Fruit fly (Drosophila melanogaster) whole organism, embryonic: ENCODE results near the gene CG7408.

ENCODE experiments used
- Bteb2 ChIP-seq: fragments of 200-800 bp; sonication (Bioruptor generic); optimal IDR thresholded peaks from 2 replicates; lab custom pipeline; 2016; ENCODE audit warnings: missing biosample characterization, missing genetic modification characterization
- CG10267 ChIP-seq: fragments of 200-800 bp; sonication (Bioruptor generic); optimal IDR thresholded peaks from 2 replicates; lab custom pipeline; 2018; ENCODE audit warnings: missing biosample characterization, mild to moderate bottlenecking, missing genetic modification characterization, moderate library complexity
- CG12236 ChIP-seq: fragments of 200-800 bp; sonication (Bioruptor generic); optimal IDR thresholded peaks from 2 replicates; lab custom pipeline; 2016; ENCODE audit warnings: missing biosample characterization, missing genetic modification characterization
- CG1233 ChIP-seq: fragments of 200-800 bp; sonication (Bioruptor generic); optimal IDR thresholded peaks from 4 replicates; lab custom pipeline; 2018; ENCODE audit warnings: missing biosample characterization, mild to moderate bottlenecking, missing genetic modification characterization
- CG13894 ChIP-seq: fragments of 200-800 bp; sonication (Bioruptor generic); optimal IDR thresholded peaks from 3 replicates; lab custom pipeline; 2018; ENCODE audit warnings: missing biosample characterization, mild to moderate bottlenecking, missing genetic modification characterization, moderate library complexity
- CG1647 ChIP-seq: fragments of 200-800 bp; sonication (Bioruptor generic); optimal IDR thresholded peaks from 3 replicates; lab custom pipeline; 2016; ENCODE audit warnings: missing biosample characterization, missing genetic modification characterization
- CG18619 ChIP-seq: fragments of 200-800 bp; sonication (Bioruptor generic); optimal IDR thresholded peaks from 3 replicates; lab custom pipeline; 2017; ENCODE audit warnings: missing biosample characterization, mild to moderate bottlenecking, missing genetic modification characterization
- CG2202 ChIP-seq: fragments of 200-800 bp; sonication (Bioruptor generic); optimal IDR thresholded peaks from 2 replicates; lab custom pipeline; 2018; ENCODE audit warnings: missing biosample characterization, mild to moderate bottlenecking, missing genetic modification characterization
- CG30431 ChIP-seq: fragments of 200-800 bp; sonication (Bioruptor generic); optimal IDR thresholded peaks from 2 replicates; lab custom pipeline; 2017; ENCODE audit warnings: missing biosample characterization, missing genetic modification characterization
- CG31365 ChIP-seq: fragments of 200-800 bp; sonication (Bioruptor generic); optimal IDR thresholded peaks from 2 replicates; lab custom pipeline; 2018; ENCODE audit warnings: missing biosample characterization, mild to moderate bottlenecking, missing genetic modification characterization
- CG3163 ChIP-seq: fragments of 200-800 bp; sonication (Bioruptor generic); optimal IDR thresholded peaks from 3 replicates; lab custom pipeline; 2016; ENCODE audit warnings: missing biosample characterization, missing genetic modification characterization
- CG32772 ChIP-seq: fragments of 200-800 bp; sonication (Bioruptor generic); IDR thresholded peaks from 2 replicates; pipeline ENCODE4 v1.3.6; 2022; ENCODE audit warnings: missing biosample characterization, missing genetic modification characterization
- CG3726 ChIP-seq: fragments of 200-800 bp; sonication (Bioruptor generic); IDR thresholded peaks from 3 replicates; pipeline ENCODE4, ENCODE4 v1.3.6; 2022; ENCODE audit warnings: missing biosample characterization, missing genetic modification characterization
- CG3838 ChIP-seq: fragments of 200-800 bp; sonication (Bioruptor generic); optimal IDR thresholded peaks from 3 replicates; lab custom pipeline; 2016; ENCODE audit warnings: missing biosample characterization, missing genetic modification characterization
- CG4328 ChIP-seq: fragments of 200-800 bp; sonication (Bioruptor generic); optimal IDR thresholded peaks from 3 replicates; lab custom pipeline; 2017; ENCODE audit warnings: missing biosample characterization, missing genetic modification reagents, missing genetic modification characterization
- CG4404 ChIP-seq: fragments of 200-800 bp; sonication (Bioruptor generic); IDR thresholded peaks from 2 replicates; pipeline ENCODE4 v1.3.6; 2022; ENCODE audit warnings: missing biosample characterization, missing genetic modification characterization
- CG7928 ChIP-seq: fragments of 200-800 bp; sonication (Bioruptor generic); optimal IDR thresholded peaks from 2 replicates; lab custom pipeline; 2017; ENCODE audit warnings: missing biosample characterization, mild to moderate bottlenecking, missing genetic modification characterization
- Dll ChIP-seq: fragments of 200-800 bp; sonication (Bioruptor generic); IDR thresholded peaks from 4 replicates; pipeline ENCODE4 v1.3.6; 2022; ENCODE audit warnings: missing biosample characterization, missing genetic modification characterization; ENCODE audit not compliant: partially characterized antibody
- E2f1 ChIP-seq: fragments of 200-800 bp; sonication (Bioruptor generic); IDR thresholded peaks from 2 replicates; pipeline ENCODE4 v1.3.6; 2022; ENCODE audit warnings: missing biosample characterization, missing genetic modification characterization
- ERR ChIP-seq: fragments of 200-800 bp; sonication (Bioruptor generic); optimal IDR thresholded peaks from 2 replicates; lab custom pipeline; 2016; ENCODE audit warnings: missing biosample characterization, missing genetic modification characterization
- GATAe ChIP-seq: fragments of 200-800 bp; sonication (Bioruptor generic); conservative IDR thresholded peaks from 2 replicates; pipeline ENCODE4 v1.3.6; 2022; ENCODE audit warnings: missing biosample characterization, missing genetic modification characterization
- HLH3B ChIP-seq: fragments of 200-800 bp; sonication (Bioruptor generic); IDR thresholded peaks from 2 replicates; pipeline ENCODE4 v1.3.6; 2022; ENCODE audit warnings: missing biosample characterization, missing genetic modification characterization
- HLHmδ ChIP-seq: fragments of 200-800 bp; sonication (Bioruptor generic); optimal IDR thresholded peaks from 2 replicates; lab custom pipeline; 2018; ENCODE audit warnings: missing biosample characterization, mild to moderate bottlenecking, missing genetic modification characterization, moderate library complexity
- Hand ChIP-seq: fragments of 200-800 bp; sonication (Bioruptor generic); optimal IDR thresholded peaks from 2 replicates; lab custom pipeline; 2017; ENCODE audit warnings: mild to moderate bottlenecking, missing biosample characterization, missing genetic modification reagents, missing genetic modification characterization
- Med ChIP-seq: fragments of 200-800 bp; sonication (Bioruptor generic); peaks from one replicate; lab custom pipeline; 2016; ENCODE audit warnings: missing biosample characterization, missing genetic modification characterization, mild to moderate bottlenecking, inconsistent platforms, moderate library complexity
- Mrtf ChIP-seq: fragments of 200-800 bp; sonication (Bioruptor generic); IDR thresholded peaks from 3 replicates; pipeline ENCODE4 v1.3.6; 2022; ENCODE audit warnings: missing biosample characterization, missing genetic modification characterization
- NK7.1 ChIP-seq: fragments of 200-800 bp; sonication (Bioruptor generic); optimal IDR thresholded peaks from 3 replicates; lab custom pipeline; 2016; ENCODE audit warnings: missing biosample characterization, missing genetic modification characterization
- NfI ChIP-seq: fragments of 200-800 bp; sonication (Bioruptor generic); optimal IDR thresholded peaks from 3 replicates; lab custom pipeline; 2018; ENCODE audit warnings: missing biosample characterization, mild to moderate bottlenecking, missing genetic modification characterization, moderate library complexity
- Oaz ChIP-seq: fragments of 200-800 bp; sonication (Bioruptor generic); IDR thresholded peaks from 2 replicates; pipeline ENCODE4 v1.3.6; 2022; ENCODE audit warnings: missing biosample characterization, missing genetic modification characterization
- crp ChIP-seq, 2 experiments: fragments of 200-800 bp; sonication (Bioruptor generic); optimal IDR thresholded peaks; 2 replicates in 1 of 2; 3 replicates in 1 of 2; lab custom pipeline; 2017; ENCODE audit warnings: missing biosample characterization in 2 of 2, missing genetic modification characterization in 2 of 2, mild to moderate bottlenecking in 1 of 2, moderate library complexity in 1 of 2
- cwo ChIP-seq: fragments of 200-800 bp; sonication (Bioruptor generic); optimal IDR thresholded peaks from 3 replicates; lab custom pipeline; 2017; ENCODE audit warnings: missing biosample characterization, missing genetic modification characterization, mild to moderate bottlenecking, moderate library complexity, missing genetic modification reagents
- dmrt99B ChIP-seq: fragments of 200-800 bp; sonication (Bioruptor generic); optimal IDR thresholded peaks from 2 replicates; lab custom pipeline; 2018; ENCODE audit warnings: missing biosample characterization, mild to moderate bottlenecking, missing genetic modification characterization, moderate library complexity
- ems ChIP-seq: fragments of 200-800 bp; sonication (Bioruptor generic); optimal IDR thresholded peaks from 3 replicates; lab custom pipeline; 2016; ENCODE audit warnings: missing biosample characterization, missing genetic modification characterization
- eyg ChIP-seq: fragments of 200-800 bp; sonication (Bioruptor generic); optimal IDR thresholded peaks from 3 replicates; lab custom pipeline; 2016; ENCODE audit warnings: missing biosample characterization, missing genetic modification characterization
- ftz-f1 ChIP-seq: fragments of 200-800 bp; sonication (Bioruptor generic); optimal IDR thresholded peaks from 2 replicates; lab custom pipeline; 2016; ENCODE audit warnings: missing biosample characterization, missing genetic modification characterization
- ham ChIP-seq: fragments of 200-800 bp; sonication (Bioruptor generic); IDR thresholded peaks from 2 replicates; pipeline ENCODE4 v1.3.6; 2022; ENCODE audit warnings: missing biosample characterization, missing genetic modification characterization
- hb ChIP-seq: fragments of 200-800 bp; sonication (Bioruptor generic); IDR thresholded peaks from 3 replicates; pipeline ENCODE4 v1.3.6; 2022; ENCODE audit warnings: missing biosample characterization, missing genetic modification characterization; ENCODE audit not compliant: partially characterized antibody
- hbn ChIP-seq: fragments of 200-800 bp; sonication (Bioruptor generic); IDR thresholded peaks from 2 replicates; pipeline ENCODE4 v1.3.6; 2022; ENCODE audit warnings: missing biosample characterization, missing genetic modification characterization; ENCODE audit not compliant: partially characterized antibody
- hkb ChIP-seq, 2 experiments: fragments of 200-800 bp in 1 of 2; fragments of >200 bp in 1 of 2; sonication (Bioruptor generic) in 1 of 2; IDR thresholded peaks in 1 of 2; optimal IDR thresholded peaks in 1 of 2; 2 replicates each; pipeline versions ENCODE4 v1.3.6 to Lab custom; 2017 to 2022; ENCODE audit warnings: missing biosample characterization in 1 of 2, missing genetic modification characterization in 1 of 2
- hth ChIP-seq: fragments of >200 bp; optimal IDR thresholded peaks from 2 replicates; lab custom pipeline; 2017; ENCODE audit warnings: inconsistent platforms
- lab ChIP-seq: fragments of 200-800 bp; sonication (Bioruptor generic); optimal IDR thresholded peaks from 3 replicates; lab custom pipeline; 2017; ENCODE audit warnings: missing biosample characterization, missing genetic modification characterization, mild to moderate bottlenecking, moderate library complexity, missing genetic modification reagents
- lbe ChIP-seq: fragments of 200-800 bp; sonication (Bioruptor generic); optimal IDR thresholded peaks from 2 replicates; lab custom pipeline; 2016; ENCODE audit warnings: missing biosample characterization, mild to moderate bottlenecking, missing genetic modification characterization
- lov ChIP-seq, 2 experiments: fragments of 200-800 bp in 1 of 2; fragments of >200 bp in 1 of 2; sonication (Bioruptor generic) in 1 of 2; IDR thresholded peaks in 1 of 2; optimal IDR thresholded peaks in 1 of 2; 2 replicates in 1 of 2; 3 replicates in 1 of 2; pipeline versions ENCODE4 v1.3.6 to Lab custom; 2017 to 2022; ENCODE audit warnings: missing biosample characterization in 1 of 2, missing genetic modification characterization in 1 of 2
- oc ChIP-seq: fragments of 200-800 bp; sonication (Bioruptor generic); optimal IDR thresholded peaks from 2 replicates; lab custom pipeline; 2018; ENCODE audit warnings: missing biosample characterization, mild to moderate bottlenecking, missing genetic modification characterization, moderate library complexity
- slp2 ChIP-seq: fragments of 200-800 bp; sonication (Bioruptor generic); optimal IDR thresholded peaks from 2 replicates; lab custom pipeline; 2016; ENCODE audit warnings: missing biosample characterization, missing genetic modification characterization
- vvl ChIP-seq: fragments of 200-800 bp; sonication (Bioruptor generic); IDR thresholded peaks from 2 replicates; pipeline ENCODE4 v1.3.6; 2022; ENCODE audit warnings: missing biosample characterization, missing genetic modification characterization
- z ChIP-seq: fragments of 200-800 bp; sonication (Bioruptor generic); IDR thresholded peaks from 3 replicates; pipeline ENCODE4 v1.3.6; 2022; ENCODE audit warnings: missing biosample characterization, missing genetic modification characterization

Gene CG7408

dm6 chr3L:17856655-17857479, 22.0 kb upstream of the CG7408 start, which contains the start of gene CG5535 (continued):
- peak; percentile 87 for TF ChIP-seq CG1233 (GFP tag; lab: Kevin White, UChicago)
- TF ChIP-seq CG3726 (GFP tag; lab: Robert Waterston, UW): no peak; the same call in 2 of the 3 replicates
- peak; percentile 80 for TF ChIP-seq vvl (GFP tag; lab: Robert Waterston, UW)
- peak; percentile 93 for TF ChIP-seq Med (GFP tag; lab: Kevin White, UChicago)
- peak; percentile 43 for TF ChIP-seq CG31365 (tag; lab: Kevin White, UChicago)
- TF ChIP-seq CG3163 (GFP tag; lab: Kevin White, UChicago): no peak
- peak; percentile 73 for TF ChIP-seq CG4328
- peak; percentile 78 for TF ChIP-seq NfI (GFP tag; lab: Kevin White, UChicago)
- TF ChIP-seq Oaz: peak; percentile 47
- TF ChIP-seq cwo: peak; percentile 69
- TF ChIP-seq ham (GFP tag; lab: Robert Waterston, UW): no peak
- peak; percentile 80 for TF ChIP-seq lab (GFP tag; lab: Kevin White, UChicago)
- TF ChIP-seq GATAe: no peak; the same call in 1 of the 2 replicates
- peak; percentile 11 for TF ChIP-seq ems
- TF ChIP-seq eyg (GFP tag; lab: Kevin White, UChicago): no peak
- peak; percentile 21 for TF ChIP-seq slp2 (GFP tag; lab: Kevin White, UChicago)
- TF ChIP-seq CG10267 (tag; lab: Kevin White, UChicago): peak; percentile 77
- TF ChIP-seq Mrtf: peak; percentile 55; the same call in 2 of the 3 replicates
- no peak for TF ChIP-seq NK7.1
- TF ChIP-seq CG2202 (tag; lab: Kevin White, UChicago): peak; percentile 63
- TF ChIP-seq E2f1: peak; percentile 59
- peak; percentile 85 for TF ChIP-seq dmrt99B
- TF ChIP-seq lbe: no peak
- TF ChIP-seq lov (optimal IDR thresholded peaks at IDR 0.05; lab: Kevin White, UChicago): no peak
- TF ChIP-seq lov (GFP tag; IDR thresholded peaks at IDR 0.05; lab: Robert Waterston, UW): peak; percentile 82; the same call in 2 of the 3 replicates
- no peak for TF ChIP-seq hb (GFP tag; lab: Robert Waterston, UW)
- peak in 1 of 2 experiments; percentile 21 for TF ChIP-seq crp (GFP tag; optimal IDR thresholded peaks at IDR 0.05; lab: Kevin White, UChicago)
- no peak for TF ChIP-seq CG3838
- peak; percentile 56 for TF ChIP-seq CG30431
- TF ChIP-seq z (GFP tag; lab: Robert Waterston, UW): no peak
- no peak for TF ChIP-seq CG7928 (GFP tag; lab: Kevin White, UChicago)
- TF ChIP-seq ftz-f1 (GFP tag; lab: Kevin White, UChicago): no peak
- no peak for TF ChIP-seq hbn
- no peak; the same call in 1 of the 2 replicates for TF ChIP-seq CG32772
- TF ChIP-seq Bteb2: peak; percentile 15
- TF ChIP-seq HLHmδ (GFP tag; lab: Kevin White, UChicago): peak; percentile 54
- no peak for TF ChIP-seq hkb (optimal IDR thresholded peaks at IDR 0.05; lab: Kevin White, UChicago)
- TF ChIP-seq hkb (GFP tag; IDR thresholded peaks at IDR 0.05; lab: Robert Waterston, UW): peak; percentile 47; the same call in 1 of the 2 replicates
- TF ChIP-seq Hand (GFP tag; lab: Kevin White, UChicago): peak; percentile 75
- peak; percentile 47 for TF ChIP-seq ERR (GFP tag; lab: Kevin White, UChicago)
- TF ChIP-seq CG13894 (tag; lab: Kevin White, UChicago): peak; percentile 40
- TF ChIP-seq hth (lab: Kevin White, UChicago): no peak
- TF ChIP-seq CG18619: peak; percentile 90
- peak; percentile 25; the same call in 1 of the 2 replicates for TF ChIP-seq CG4404 (GFP tag; lab: Robert Waterston, UW)
- no peak for TF ChIP-seq Dll (GFP tag; lab: Robert Waterston, UW)
- TF ChIP-seq HLH3B (GFP tag; lab: Robert Waterston, UW): peak; percentile 45; the same call in 1 of the 2 replicates
- TF ChIP-seq CG1647 (GFP tag; lab: Kevin White, UChicago): peak; percentile 24
- TF ChIP-seq CG12236: no peak
- TF ChIP-seq oc (tag; lab: Kevin White, UChicago): no peak
